Fruit fly (Drosophila melanogaster) whole organism, embryonic: ENCODE measurements around the gene RpL10Ab.

Experiments used
- CG10321 ChIP-seq: fragments of 200-800 bp; sonication (Bioruptor generic); IDR thresholded peaks from 2 replicates; pipeline ENCODE4 v1.3.6; 2022; ENCODE audit warnings: missing biosample characterization, missing genetic modification characterization
- CG11723 ChIP-seq: fragments of 200-800 bp; sonication (Bioruptor generic); optimal IDR thresholded peaks from 2 replicates; lab custom pipeline; 2017; ENCODE audit warnings: missing biosample characterization, mild to moderate bottlenecking, missing genetic modification characterization
- CG13287 ChIP-seq: fragments of 200-800 bp; sonication (Bioruptor generic); IDR thresholded peaks from 2 replicates; pipeline ENCODE4 v1.3.6; 2022; ENCODE audit warnings: missing biosample characterization, missing genetic modification characterization; ENCODE audit not compliant: partially characterized antibody
- CG13296 ChIP-seq: fragments of 200-800 bp; sonication (Bioruptor generic); optimal IDR thresholded peaks from 3 replicates; lab custom pipeline; 2018; ENCODE audit warnings: missing biosample characterization, mild to moderate bottlenecking, missing genetic modification characterization
- CG17568 ChIP-seq: fragments of 200-800 bp; sonication (Bioruptor generic); optimal IDR thresholded peaks from 2 replicates; lab custom pipeline; 2018; ENCODE audit warnings: missing biosample characterization, mild to moderate bottlenecking, missing genetic modification characterization, moderate library complexity
- CG17912 ChIP-seq: fragments of 200-800 bp; sonication (Bioruptor generic); optimal IDR thresholded peaks from 2 replicates; lab custom pipeline; 2018; ENCODE audit warnings: missing biosample characterization, mild to moderate bottlenecking, missing genetic modification characterization
- CG2116 ChIP-seq: fragments of 200-800 bp; sonication (Bioruptor generic); optimal IDR thresholded peaks from 3 replicates; lab custom pipeline; 2018; ENCODE audit warnings: missing biosample characterization, mild to moderate bottlenecking, missing genetic modification characterization
- CG2129 ChIP-seq: fragments of 200-800 bp; sonication (Bioruptor generic); IDR thresholded peaks from 2 replicates; pipeline ENCODE4 v1.3.6; 2022; ENCODE audit warnings: missing biosample characterization, missing genetic modification characterization; ENCODE audit not compliant: partially characterized antibody
- CG3065 ChIP-seq: fragments of 200-800 bp; sonication (Bioruptor generic); optimal IDR thresholded peaks from 2 replicates; lab custom pipeline; 2016; ENCODE audit warnings: missing biosample characterization, missing genetic modification characterization
- CG31388 ChIP-seq: fragments of 200-800 bp; sonication (Bioruptor generic); optimal IDR thresholded peaks from 2 replicates; lab custom pipeline; 2016; ENCODE audit warnings: missing biosample characterization, missing genetic modification characterization
- CG3163 ChIP-seq: fragments of 200-800 bp; sonication (Bioruptor generic); optimal IDR thresholded peaks from 3 replicates; lab custom pipeline; 2016; ENCODE audit warnings: missing biosample characterization, missing genetic modification characterization
- CG34376 ChIP-seq: fragments of 200-800 bp; sonication (Bioruptor generic); optimal IDR thresholded peaks from 2 replicates; lab custom pipeline; 2018; ENCODE audit warnings: missing biosample characterization, mild to moderate bottlenecking, missing genetic modification characterization
- CG34422 ChIP-seq: fragments of 200-800 bp; sonication (Bioruptor generic); IDR thresholded peaks from 3 replicates; pipeline ENCODE4 v1.3.6; 2022; ENCODE audit warnings: missing biosample characterization, missing genetic modification characterization
- CG3726 ChIP-seq: fragments of 200-800 bp; sonication (Bioruptor generic); IDR thresholded peaks from 3 replicates; pipeline ENCODE4, ENCODE4 v1.3.6; 2022; ENCODE audit warnings: missing biosample characterization, missing genetic modification characterization
- CG4360 ChIP-seq: fragments of 200-800 bp; sonication (Bioruptor generic); IDR thresholded peaks from 2 replicates; pipeline ENCODE4 v1.3.6; 2022; ENCODE audit warnings: missing biosample characterization, missing genetic modification characterization
- CG43689 ChIP-seq: fragments of 200-800 bp; sonication (Bioruptor generic); IDR thresholded peaks from 2 replicates; pipeline ENCODE4 v1.3.6; 2022; ENCODE audit warnings: missing biosample characterization, missing genetic modification characterization
- CG4424 ChIP-seq: fragments of 200-800 bp; sonication (Bioruptor generic); optimal IDR thresholded peaks from 3 replicates; lab custom pipeline; 2016; ENCODE audit warnings: missing biosample characterization, missing genetic modification characterization
- CG6854 ChIP-seq: fragments of 200-800 bp; sonication (Bioruptor generic); optimal IDR thresholded peaks from 3 replicates; lab custom pipeline; 2017; ENCODE audit warnings: missing biosample characterization, mild to moderate bottlenecking, missing genetic modification characterization
- CG7556 ChIP-seq: fragments of 200-800 bp; sonication (Bioruptor generic); optimal IDR thresholded peaks from 2 replicates; lab custom pipeline; 2017; ENCODE audit warnings: missing biosample characterization, mild to moderate bottlenecking, missing genetic modification characterization
- CG7839 ChIP-seq: fragments of 200-800 bp; sonication (Bioruptor generic); optimal IDR thresholded peaks from 3 replicates; lab custom pipeline; 2018; ENCODE audit warnings: missing biosample characterization, mild to moderate bottlenecking, missing genetic modification characterization, moderate library complexity
- CG8478 ChIP-seq: fragments of >200 bp; optimal IDR thresholded peaks from 2 replicates; lab custom pipeline; 2018
- CG8944 ChIP-seq: fragments of 200-800 bp; sonication (Bioruptor generic); optimal IDR thresholded peaks from 3 replicates; lab custom pipeline; 2016; ENCODE audit warnings: missing biosample characterization, missing genetic modification characterization
- CTCF ChIP-seq: fragments of 200-800 bp; sonication (Bioruptor generic); optimal IDR thresholded peaks from 2 replicates; lab custom pipeline; 2017; ENCODE audit warnings: missing biosample characterization, mild to moderate bottlenecking, missing genetic modification characterization, moderate library complexity
- Drgx ChIP-seq: fragments of 200-800 bp; sonication (Bioruptor generic); IDR thresholded peaks from 2 replicates; pipeline ENCODE4 v1.3.6; 2022; ENCODE audit warnings: missing biosample characterization, missing genetic modification characterization
- E2f1 ChIP-seq: fragments of 200-800 bp; sonication (Bioruptor generic); IDR thresholded peaks from 2 replicates; pipeline ENCODE4 v1.3.6; 2022; ENCODE audit warnings: missing biosample characterization, missing genetic modification characterization
- H2.0 ChIP-seq: fragments of 200-800 bp; sonication (Bioruptor generic); IDR thresholded peaks from 2 replicates; pipeline ENCODE4 v1.3.6; 2022; ENCODE audit warnings: missing biosample characterization, missing genetic modification characterization
- HmgD ChIP-seq: fragments of 200-800 bp; sonication (Bioruptor generic); optimal IDR thresholded peaks from 3 replicates; lab custom pipeline; 2016; ENCODE audit warnings: missing biosample characterization, missing genetic modification characterization
- Hmx ChIP-seq: fragments of 200-800 bp; sonication (Bioruptor generic); optimal IDR thresholded peaks from 2 replicates; lab custom pipeline; 2016; ENCODE audit warnings: missing biosample characterization, missing genetic modification characterization
- NFAT ChIP-seq: fragments of 200-800 bp; sonication (Bioruptor generic); IDR thresholded peaks from 2 replicates; pipeline ENCODE4 v1.3.6; 2022; ENCODE audit warnings: missing biosample characterization, missing genetic modification characterization
- Optix ChIP-seq: fragments of 200-800 bp; sonication (Bioruptor generic); IDR thresholded peaks from 3 replicates; pipeline ENCODE4 v1.3.6; 2022; ENCODE audit warnings: missing biosample characterization, missing genetic modification characterization
- Pdp1 ChIP-seq, 2 experiments: fragments of 200-800 bp; sonication (Bioruptor generic); optimal IDR thresholded peaks; 3 replicates each; lab custom pipeline; 2016; ENCODE audit warnings: missing biosample characterization in 2 of 2, missing genetic modification characterization in 2 of 2, mild to moderate bottlenecking in 1 of 2, moderate library complexity in 1 of 2
- Ravus ChIP-seq: fragments of 200-800 bp; sonication (Bioruptor generic); IDR thresholded peaks from 2 replicates; pipeline ENCODE4 v1.3.6; 2022; ENCODE audit warnings: missing biosample characterization, missing genetic modification characterization
- Sox100B ChIP-seq: fragments of 200-800 bp; sonication (Bioruptor generic); optimal IDR thresholded peaks from 3 replicates; lab custom pipeline; 2018; ENCODE audit warnings: missing biosample characterization, mild to moderate bottlenecking, missing genetic modification characterization
- Trl ChIP-seq, 3 experiments: fragments of >200 bp in 2 of 3; fragments of 200-800 bp in 1 of 3; sonication (Bioruptor generic) in 1 of 3; optimal IDR thresholded peaks; 2 replicates in 1 of 3; 3 replicates in 2 of 3; lab custom pipeline; 2016 to 2017; ENCODE audit warnings: missing biosample characterization in 1 of 3, missing genetic modification characterization in 1 of 3
- ab ChIP-seq: fragments of 200-800 bp; sonication (Bioruptor generic); optimal IDR thresholded peaks from 2 replicates; lab custom pipeline; 2016; ENCODE audit warnings: missing biosample characterization, missing genetic modification characterization
- az2 ChIP-seq: fragments of 200-800 bp; sonication (Bioruptor generic); optimal IDR thresholded peaks from 3 replicates; lab custom pipeline; 2016; ENCODE audit warnings: missing biosample characterization, missing genetic modification characterization
- caup ChIP-seq: fragments of 200-800 bp; sonication (Bioruptor generic); optimal IDR thresholded peaks from 3 replicates; lab custom pipeline; 2017; ENCODE audit warnings: missing biosample characterization, mild to moderate bottlenecking, missing genetic modification characterization, moderate library complexity; ENCODE audit not compliant: severe bottlenecking
- cg ChIP-seq: fragments of 200-800 bp; sonication (Bioruptor generic); optimal IDR thresholded peaks from 3 replicates; lab custom pipeline; 2019; ENCODE audit warnings: missing biosample characterization, mild to moderate bottlenecking, missing genetic modification characterization, moderate library complexity
- chinmo ChIP-seq: fragments of 200-800 bp; sonication (Bioruptor generic); IDR thresholded peaks from 4 replicates; pipeline ENCODE4 v1.3.6; 2022; ENCODE audit warnings: missing biosample characterization, missing genetic modification characterization; ENCODE audit not compliant: partially characterized antibody
- corto ChIP-seq: fragments of 200-800 bp; sonication (Bioruptor generic); optimal IDR thresholded peaks from 2 replicates; lab custom pipeline; 2016; ENCODE audit warnings: missing biosample characterization, mild to moderate bottlenecking, missing genetic modification characterization, moderate library complexity
- crc ChIP-seq: fragments of 200-800 bp; sonication (Bioruptor generic); optimal IDR thresholded peaks from 2 replicates; lab custom pipeline; 2016; ENCODE audit warnings: missing biosample characterization, missing genetic modification characterization
- cwo ChIP-seq: fragments of 200-800 bp; sonication (Bioruptor generic); optimal IDR thresholded peaks from 3 replicates; lab custom pipeline; 2017; ENCODE audit warnings: missing biosample characterization, missing genetic modification characterization, mild to moderate bottlenecking, moderate library complexity, missing genetic modification reagents
- p53 ChIP-seq: fragments of 200-800 bp; sonication (Bioruptor generic); optimal IDR thresholded peaks from 2 replicates; lab custom pipeline; 2016; ENCODE audit warnings: missing biosample characterization, missing genetic modification characterization
- pb ChIP-seq: fragments of 200-800 bp; sonication (Bioruptor generic); optimal IDR thresholded peaks from 3 replicates; lab custom pipeline; 2016; ENCODE audit warnings: missing biosample characterization, missing genetic modification characterization
- run ChIP-seq: fragments of 200-800 bp; sonication (Bioruptor generic); optimal IDR thresholded peaks from 3 replicates; lab custom pipeline; 2018; ENCODE audit warnings: missing biosample characterization, mild to moderate bottlenecking, missing genetic modification characterization
- sens ChIP-seq: fragments of 200-800 bp; sonication (Bioruptor generic); peaks from one replicate; lab custom pipeline; 2016; ENCODE audit warnings: missing biosample characterization, missing genetic modification characterization
- sisA ChIP-seq: fragments of 200-800 bp; sonication (Bioruptor generic); IDR thresholded peaks from 2 replicates; pipeline ENCODE4 v1.3.6; 2022; ENCODE audit warnings: missing biosample characterization, missing genetic modification characterization
- sob ChIP-seq: fragments of 200-800 bp; sonication (Bioruptor generic); IDR thresholded peaks from 2 replicates; pipeline ENCODE4 v1.3.6; 2022; ENCODE audit warnings: missing biosample characterization, missing genetic modification characterization
- sqz ChIP-seq: fragments of 200-800 bp; sonication (Bioruptor generic); optimal IDR thresholded peaks from 3 replicates; lab custom pipeline; 2018; ENCODE audit warnings: missing biosample characterization, mild to moderate bottlenecking, missing genetic modification characterization
- sug ChIP-seq: fragments of 200-800 bp; optimal IDR thresholded peaks from 2 replicates; lab custom pipeline; 2019; ENCODE audit warnings: missing biosample characterization, mild to moderate bottlenecking, missing genetic modification characterization, moderate library complexity
- trem ChIP-seq: fragments of 200-800 bp; optimal IDR thresholded peaks from 3 replicates; lab custom pipeline; 2019; ENCODE audit warnings: missing biosample characterization, mild to moderate bottlenecking, missing genetic modification characterization, moderate library complexity
- vvl ChIP-seq: fragments of 200-800 bp; sonication (Bioruptor generic); IDR thresholded peaks from 2 replicates; pipeline ENCODE4 v1.3.6; 2022; ENCODE audit warnings: missing biosample characterization, missing genetic modification characterization
- zen ChIP-seq: fragments of 200-800 bp; sonication (Bioruptor generic); optimal IDR thresholded peaks from 3 replicates; lab custom pipeline; 2018; ENCODE audit warnings: missing biosample characterization, mild to moderate bottlenecking, missing genetic modification characterization, moderate library complexity

RpL10Ab gene

dm6 chr3L:11788195-11788594 is 34.5 kb upstream of the RpL10Ab start (continued):
- TF ChIP-seq CG3726 (GFP tag; lab: Robert Waterston, UW) (no peak), CG4424 (no peak), CG3163 (GFP tag; lab: Kevin White, UChicago) (no peak), Optix (GFP tag; lab: Robert Waterston, UW) (no peak), CG7839 (tag; lab: Kevin White, UChicago) (no peak), crc (no peak), CG11723 (GFP tag; lab: Kevin White, UChicago) (no peak), CG13296 (GFP tag; lab: Kevin White, UChicago) (peak; percentile 23), CG7556 (GFP tag; lab: Kevin White, UChicago) (no peak), CG6854 (GFP tag; lab: Kevin White, UChicago) (no peak), chinmo (GFP tag; lab: Robert Waterston, UW) (0 out of 4 replicates have a peak, but pooled peaks have one; percentile 27), corto (GFP tag; lab: Kevin White, UChicago) (no peak), p53 (GFP tag; lab: Kevin White, UChicago) (no peak), CG4360 (GFP tag; lab: Robert Waterston, UW) (no peak), CTCF (GFP tag; lab: Kevin White, UChicago) (no peak), az2 (GFP tag; lab: Kevin White, UChicago) (no peak), caup (GFP tag; lab: Kevin White, UChicago) (peak; percentile 4), CG10321 (GFP tag; lab: Robert Waterston, UW) (no peak), CG8478 (lab: Kevin White, UChicago) (no peak), sug (tag; lab: Kevin White, UChicago) (peak; percentile 64), sob (GFP tag; lab: Robert Waterston, UW) (no peak), CG2116 (no peak), NFAT (no peak), zen (tag; lab: Kevin White, UChicago) (no peak), Drgx (GFP tag; lab: Robert Waterston, UW) (no peak), CG17568 (GFP tag; lab: Kevin White, UChicago) (no peak), CG2129 (no peak), CG43689 (no peak), Sox100B (GFP tag; lab: Kevin White, UChicago) (no peak), Ravus (no peak), pb (GFP tag; lab: Kevin White, UChicago) (no peak), trem (tag; lab: Kevin White, UChicago) (no peak), sisA (GFP tag; lab: Robert Waterston, UW) (no peak), CG3065 (GFP tag; lab: Kevin White, UChicago) (no peak), sqz (GFP tag; lab: Kevin White, UChicago) (no peak), ab (GFP tag; lab: Kevin White, UChicago) (no peak)

- TF ChIP-seq CG17912 (GFP tag; lab: Kevin White, UChicago): no peak
- no peak for TF ChIP-seq CG31388 (GFP tag; lab: Kevin White, UChicago)
- TF ChIP-seq sens (GFP tag; lab: Kevin White, UChicago): peak; percentile 34
- peak in 1 of 2 experiments; percentile 49 for TF ChIP-seq Trl (optimal IDR thresholded peaks at IDR 0.05; lab: Kevin White, UChicago)
- no peak for TF ChIP-seq Trl (GFP tag; optimal IDR thresholded peaks at IDR 0.05; lab: Kevin White, UChicago)
- TF ChIP-seq sug (tag; lab: Kevin White, UChicago): peak; percentile 25
- peak; percentile 70 for TF ChIP-seq cg (GFP tag; lab: Kevin White, UChicago)
- TF ChIP-seq CG8944 (GFP tag; lab: Kevin White, UChicago): no peak
- no peak for TF ChIP-seq HmgD (GFP tag; lab: Kevin White, UChicago)
- no peak for TF ChIP-seq cwo (GFP tag; lab: Kevin White, UChicago)
- TF ChIP-seq Hmx (GFP tag; lab: Kevin White, UChicago): no peak
- TF ChIP-seq E2f1 (GFP tag; lab: Robert Waterston, UW): no peak
- TF ChIP-seq H2.0 (GFP tag; lab: Robert Waterston, UW): no peak
- peak; percentile 23 for TF ChIP-seq CG34376 (GFP tag; lab: Kevin White, UChicago)
- TF ChIP-seq CG34422 (GFP tag; lab: Robert Waterston, UW): peak; percentile 40; the same call in 1 of the 3 replicates
- TF ChIP-seq Pdp1 (GFP tag; optimal IDR thresholded peaks at IDR 0.05; lab: Kevin White, UChicago): no peak
- no peak for TF ChIP-seq run (tag; lab: Kevin White, UChicago)
- peak; percentile 35 for TF ChIP-seq CG13287 (GFP tag; lab: Robert Waterston, UW)
- 0 out of 2 replicates have a peak, but pooled peaks have one; percentile 13 for TF ChIP-seq vvl (GFP tag; lab: Robert Waterston, UW)
Observed at dm6 chr3L:11788936-11789352, 33.7 kb upstream of the RpL10Ab start.
